Worm (Caenorhabditis elegans): ENCODE data around the gene W01A11.1.

W01A11.1 gene

DNA sequence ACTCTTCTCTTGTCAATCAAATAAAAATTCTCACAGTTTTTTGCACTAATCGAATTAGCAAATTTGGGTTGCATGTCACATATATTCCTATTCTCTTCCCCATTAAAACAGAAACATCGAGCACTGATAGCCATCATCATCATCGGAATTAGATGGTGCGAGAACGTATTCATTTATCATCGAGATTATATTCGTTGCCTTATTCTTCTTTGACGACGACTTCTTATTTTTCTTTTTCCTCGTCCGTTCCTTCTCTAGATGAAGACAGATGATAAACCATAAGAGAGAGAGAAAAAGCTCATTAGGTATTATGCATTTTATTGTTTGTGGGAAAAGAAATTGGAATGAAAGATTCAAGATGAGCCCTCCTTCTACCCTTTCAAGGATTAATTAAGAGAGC, 27.8 kb upstream of the W01A11.1 start:
- TF ChIP-seq mab-5 (tag; optimal IDR thresholded peaks at IDR 0.05) (peak; percentile 13), unc-55 (GFP tag; optimal IDR thresholded peaks at IDR 0.05) (peak; percentile 47), ceh-16 (tag; optimal IDR thresholded peaks at IDR 0.05) (no peak), nhr-10 (tag; optimal IDR thresholded peaks at IDR 0.05) (no peak)

DNA sequence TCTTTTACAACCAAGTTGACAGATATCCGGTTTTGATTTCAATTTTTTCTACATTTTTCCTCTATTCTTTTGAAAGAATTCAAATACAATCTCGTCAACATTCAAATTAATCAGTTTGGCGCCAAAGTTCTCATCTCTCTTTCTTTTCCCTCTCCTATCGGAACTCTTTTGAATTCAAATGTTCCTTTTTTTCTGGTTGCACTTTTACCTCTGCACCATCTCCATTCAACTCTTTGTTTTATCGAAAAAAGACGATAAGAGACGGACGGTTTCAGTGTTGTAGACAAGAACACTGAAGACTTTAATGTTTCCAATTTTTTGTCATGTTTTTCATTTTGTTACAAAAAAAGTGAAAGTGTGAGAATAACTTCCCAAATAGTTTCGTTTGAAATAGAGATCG, 23.0 kb upstream of the W01A11.1 start:
- TF ChIP-seq gmeb-1 (tag; optimal IDR thresholded peaks at IDR 0.05) (no peak), lin-11 (tag; optimal IDR thresholded peaks at IDR 0.05) (no peak), fos-1 (tag; optimal IDR thresholded peaks at IDR 0.05) (peak; percentile 89), crh-2 (tag; optimal IDR thresholded peaks at IDR 0.05) (no peak)

DNA sequence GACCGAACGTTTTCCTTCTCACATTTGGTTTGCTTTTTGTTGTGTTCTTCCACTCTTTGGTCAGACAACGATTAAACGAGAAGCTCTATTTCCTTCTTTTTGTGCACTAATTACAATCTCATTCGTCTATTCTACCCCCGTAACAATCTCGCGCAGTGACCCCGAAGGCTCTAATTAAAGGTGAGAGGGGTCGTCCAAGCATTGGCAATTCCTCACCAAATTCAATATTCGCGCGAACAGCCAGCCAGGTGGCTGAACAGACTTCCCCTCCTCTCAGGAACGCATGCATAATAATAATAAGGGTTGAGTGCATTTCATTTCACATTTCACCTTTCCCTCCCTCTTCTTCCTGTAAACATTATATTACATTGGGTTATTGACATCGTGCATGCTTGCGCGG, 13.9 kb upstream of the W01A11.1 start:
- no peak for TF ChIP-seq nhr-12 (tag; optimal IDR thresholded peaks at IDR 0.05)
- no peak for TF ChIP-seq elt-3 (tag; optimal IDR thresholded peaks at IDR 0.05)
- no peak for TF ChIP-seq sma-9 (GFP tag; optimal IDR thresholded peaks at IDR 0.05)
- TF ChIP-seq sma-9 (tag; optimal IDR thresholded peaks at IDR 0.05), result no peak
- TF ChIP-seq mbf-1 (tag; optimal IDR thresholded peaks at IDR 0.05), result no peak
- TF ChIP-seq nhr-23 (tag; optimal IDR thresholded peaks at IDR 0.05), result no peak
- TF ChIP-seq nhr-77 (tag; optimal IDR thresholded peaks at IDR 0.05), result no peak
- TF ChIP-seq ama-1 (optimal IDR thresholded peaks at IDR 0.05), result no peak
- TF ChIP-seq unc-62 (GFP tag; optimal IDR thresholded peaks at IDR 0.05), result no peak
- no peak for TF ChIP-seq R02D3.7 (tag; optimal IDR thresholded peaks at IDR 0.05)
- no peak for TF ChIP-seq egl-27 (tag; optimal IDR thresholded peaks at IDR 0.05)
- TF ChIP-seq ztf-4 (tag; optimal IDR thresholded peaks at IDR 0.05), result no peak
- TF ChIP-seq aly-2 (tag; optimal IDR thresholded peaks at IDR 0.05), result no peak
- no peak for TF ChIP-seq ceh-16 (tag; optimal IDR thresholded peaks at IDR 0.05)
- no peak for TF ChIP-seq nhr-11 (tag; optimal IDR thresholded peaks at IDR 0.05)
- no peak for TF ChIP-seq blmp-1 (tag; optimal IDR thresholded peaks at IDR 0.05; ENCODE audit: insufficient read depth)
- no peak for TF ChIP-seq snpc-4 (tag; optimal IDR thresholded peaks at IDR 0.05)
- no peak for TF ChIP-seq alr-1 (tag; optimal IDR thresholded peaks at IDR 0.05)
- TF ChIP-seq nhr-129 (tag; optimal IDR thresholded peaks at IDR 0.05), result no peak

DNA sequence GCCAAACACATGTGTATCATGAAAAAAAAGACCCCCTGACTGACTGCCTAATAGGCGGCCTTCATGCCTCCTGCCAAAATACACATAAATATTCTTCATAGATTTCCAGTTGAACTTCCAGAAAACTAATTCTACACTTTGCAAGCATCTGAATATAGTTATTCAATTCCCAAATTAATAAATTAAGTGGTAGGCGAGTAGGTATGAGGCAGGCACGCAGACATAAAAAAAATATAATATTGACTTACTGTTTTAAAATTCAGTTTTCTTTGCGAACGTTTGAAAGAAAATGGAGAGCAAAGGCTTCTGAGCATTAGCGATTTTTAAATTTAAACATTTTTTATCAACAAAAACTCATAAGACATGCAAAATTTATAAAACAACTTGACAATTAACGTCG, 11.1 kb upstream of the W01A11.1 start:
- TF ChIP-seq crh-2 (tag; optimal IDR thresholded peaks at IDR 0.05) (peak; percentile 67), ama-1 (optimal IDR thresholded peaks at IDR 0.05) (peak; percentile 33), lin-13 (GFP tag; optimal IDR thresholded peaks at IDR 0.05) (peak; percentile 44), gmeb-1 (tag; optimal IDR thresholded peaks at IDR 0.05) (peak; percentile 41), unc-62 (GFP tag; optimal IDR thresholded peaks at IDR 0.05) (no peak), mab-5 (tag; optimal IDR thresholded peaks at IDR 0.05) (no peak)

DNA sequence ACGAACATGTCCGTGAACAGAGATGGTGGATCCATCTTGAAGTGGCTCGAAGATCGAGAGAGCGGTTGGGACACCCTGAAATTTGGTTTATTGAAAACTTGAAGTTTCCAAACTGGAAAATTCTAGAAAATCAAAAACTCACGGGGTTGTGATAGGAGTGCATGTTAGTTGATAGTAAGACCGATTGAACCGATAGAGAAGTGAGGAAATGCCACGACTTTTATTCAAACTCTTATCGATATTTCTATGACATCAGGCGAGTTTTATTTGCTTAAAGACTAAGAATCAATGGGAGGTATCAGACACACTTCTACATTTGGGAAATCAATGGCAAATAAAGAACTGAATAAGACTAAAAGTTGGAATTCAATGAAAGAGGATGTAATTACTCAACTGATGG, 10.2 kb upstream of the W01A11.1 start, which contains the start of gene lec-10:
Gene lec-10 (minus strand): TSS at position 272 of the 400 bp plus-strand sequence.
- TF ChIP-seq gmeb-1 (tag; optimal IDR thresholded peaks at IDR 0.05) (peak; percentile 33), fos-1 (tag; optimal IDR thresholded peaks at IDR 0.05) (peak; percentile 87), crh-2 (tag; optimal IDR thresholded peaks at IDR 0.05) (peak; percentile 55), nhr-21 (tag; optimal IDR thresholded peaks at IDR 0.05) (no peak), F13H6.1 (tag; optimal IDR thresholded peaks at IDR 0.05) (peak; percentile 1), sma-9 (GFP tag; optimal IDR thresholded peaks at IDR 0.05) (peak; percentile 66), sma-9 (tag; optimal IDR thresholded peaks at IDR 0.05) (no peak)

DNA sequence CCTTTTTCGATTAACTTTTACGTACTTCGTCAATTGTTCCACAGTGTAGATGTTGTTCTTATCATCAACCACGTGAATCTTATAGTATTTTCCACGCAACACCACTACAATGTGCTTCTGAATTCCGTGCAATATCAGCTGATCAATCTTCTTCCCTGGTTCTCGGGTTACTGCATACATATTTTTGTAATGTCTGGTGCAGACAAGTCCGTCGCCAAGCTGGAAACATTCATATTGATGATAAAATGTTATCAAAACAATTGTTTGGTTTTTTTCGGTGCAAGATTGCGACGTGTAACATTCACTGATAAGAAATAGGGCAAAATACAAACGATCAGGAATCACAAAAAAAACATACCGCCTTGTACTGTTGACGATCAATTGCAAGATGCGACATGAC, 6.5 kb upstream of the W01A11.1 start:
- TF ChIP-seq alr-1 (tag; optimal IDR thresholded peaks at IDR 0.05) (no peak), lin-39 (tag; optimal IDR thresholded peaks at IDR 0.05) (no peak), ceh-16 (tag; optimal IDR thresholded peaks at IDR 0.05) (no peak), unc-62 (GFP tag; optimal IDR thresholded peaks at IDR 0.05) (no peak), crh-2 (tag; optimal IDR thresholded peaks at IDR 0.05) (peak; percentile 60), nhr-10 (tag; optimal IDR thresholded peaks at IDR 0.05) (no peak), R02D3.7 (tag; optimal IDR thresholded peaks at IDR 0.05) (no peak), Y55F3AM.14 (GFP tag; optimal IDR thresholded peaks at IDR 0.05) (no peak), sma-9 (GFP tag; optimal IDR thresholded peaks at IDR 0.05) (peak; percentile 39), sma-9 (tag; optimal IDR thresholded peaks at IDR 0.05) (no peak), ztf-4 (tag; optimal IDR thresholded peaks at IDR 0.05) (no peak), sem-4 (tag; optimal IDR thresholded peaks at IDR 0.05) (no peak), elt-3 (tag; optimal IDR thresholded peaks at IDR 0.05) (no peak), nhr-77 (tag; optimal IDR thresholded peaks at IDR 0.05) (no peak), mbf-1 (tag; optimal IDR thresholded peaks at IDR 0.05) (no peak), lsy-2 (tag; optimal IDR thresholded peaks at IDR 0.05) (no peak), fos-1 (tag; optimal IDR thresholded peaks at IDR 0.05) (peak; percentile 47), egl-27 (tag; optimal IDR thresholded peaks at IDR 0.05) (no peak), F13H6.1 (tag; optimal IDR thresholded peaks at IDR 0.05) (no peak), dmd-4 (tag; optimal IDR thresholded peaks at IDR 0.05) (no peak), lin-13 (GFP tag; optimal IDR thresholded peaks at IDR 0.05) (no peak), mab-5 (tag; optimal IDR thresholded peaks at IDR 0.05) (no peak), ZK546.5 (tag; optimal IDR thresholded peaks at IDR 0.05) (no peak)
